Worm (Caenorhabditis elegans): ENCODE results near the gene air-1.

ce11 chrV:8213868-8214267 lies 7.4 kb upstream of the air-1 start, which contains the start of gene K07C11.7:
- TF ChIP-seq peb-1 (tag; optimal IDR thresholded peaks at IDR 0.05) (no peak), nhr-77 (tag; optimal IDR thresholded peaks at IDR 0.05) (no peak), ZK546.5 (tag; optimal IDR thresholded peaks at IDR 0.05) (no peak), lsy-2 (tag; optimal IDR thresholded peaks at IDR 0.05) (no peak), snpc-4 (tag; optimal IDR thresholded peaks at IDR 0.05) (no peak), sma-3 (GFP tag; optimal IDR thresholded peaks at IDR 0.05) (no peak), lin-11 (tag; optimal IDR thresholded peaks at IDR 0.05) (no peak)
